Worm (Caenorhabditis elegans): ENCODE data around the gene F25B4.7.
A peak's percentile ranks its signal among the peaks of the same experiment; 100 is the strongest.

Gene F25B4.7

ce11 chrV:5712189-5712588, 25.2 kb upstream of the F25B4.7 start:
- TF ChIP-seq elt-1 (tag; optimal IDR thresholded peaks at IDR 0.05; ENCODE audit: borderline replicate concordance, insufficient read depth) (no peak), flh-1 (GFP tag; optimal IDR thresholded peaks at IDR 0.05) (no peak), elt-3 (tag; optimal IDR thresholded peaks at IDR 0.05) (no peak), nhr-237 (tag; optimal IDR thresholded peaks at IDR 0.05) (no peak), lin-32 (GFP tag; optimal IDR thresholded peaks at IDR 0.05) (no peak), ces-1 (GFP tag; optimal IDR thresholded peaks at IDR 0.05) (no peak), blmp-1 (tag; optimal IDR thresholded peaks at IDR 0.05) (no peak)

- TF ChIP-seq ces-1 (GFP tag; optimal IDR thresholded peaks at IDR 0.05) (peak; percentile 78), snpc-4 (tag; optimal IDR thresholded peaks at IDR 0.05) (no peak), unc-62 (GFP tag; optimal IDR thresholded peaks at IDR 0.05) (no peak), nhr-28 (tag; optimal IDR thresholded peaks at IDR 0.05) (no peak)
Observed at ce11 chrV:5708331-5708730, 21.3 kb upstream of the F25B4.7 start.

DNA sequence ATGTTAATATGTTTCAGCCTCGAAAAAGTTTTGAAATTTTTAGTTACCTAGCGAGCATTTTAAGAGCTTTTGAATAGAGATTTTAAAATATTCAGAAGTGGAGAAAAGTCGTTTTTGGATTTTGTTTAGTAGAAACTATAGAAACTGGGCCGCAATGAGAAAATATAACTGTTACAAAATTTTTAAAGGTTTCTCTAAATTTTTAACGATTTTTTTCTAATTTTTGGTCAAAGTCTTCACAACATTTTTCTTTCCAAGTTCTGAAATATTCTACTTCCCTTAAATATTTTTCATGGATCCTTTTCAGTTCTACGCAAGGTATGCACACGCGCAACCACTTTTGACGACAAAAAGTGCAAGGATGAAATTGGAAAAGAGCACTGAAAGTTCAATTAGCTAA, 18.5 kb upstream of the F25B4.7 start, which contains the start of gene peli-1:
peli-1 (plus strand) TSS at position 301 of the 400 bp plus-strand sequence.
- TF ChIP-seq drap-1 (GFP tag; optimal IDR thresholded peaks at IDR 0.05) (no peak), nhr-28 (tag; optimal IDR thresholded peaks at IDR 0.05) (no peak), nhr-12 (tag; optimal IDR thresholded peaks at IDR 0.05) (no peak), ham-2 (GFP tag; optimal IDR thresholded peaks at IDR 0.05) (no peak), zip-8 (tag; optimal IDR thresholded peaks at IDR 0.05) (no peak), elt-3 (tag; optimal IDR thresholded peaks at IDR 0.05) (no peak), sptf-1 (tag; optimal IDR thresholded peaks at IDR 0.05) (no peak), mls-2 (tag; optimal IDR thresholded peaks at IDR 0.05) (no peak), lin-13 (tag; optimal IDR thresholded peaks at IDR 0.05) (no peak), M03D4.4 (tag; optimal IDR thresholded peaks at IDR 0.05) (no peak), lin-32 (GFP tag; optimal IDR thresholded peaks at IDR 0.05) (no peak), unc-62 (GFP tag; optimal IDR thresholded peaks at IDR 0.05) (no peak), mab-5 (tag; optimal IDR thresholded peaks at IDR 0.05) (no peak), nhr-76 (tag; optimal IDR thresholded peaks at IDR 0.05) (no peak), blmp-1 (tag; optimal IDR thresholded peaks at IDR 0.05) (no peak), ceh-83 (GFP tag; optimal IDR thresholded peaks at IDR 0.05) (no peak), mep-1 (tag; optimal IDR thresholded peaks at IDR 0.05) (no peak), cnd-1 (tag; optimal IDR thresholded peaks at IDR 0.05) (no peak), nhr-237 (tag; optimal IDR thresholded peaks at IDR 0.05) (no peak), ceh-39 (tag; optimal IDR thresholded peaks at IDR 0.05) (no peak)

ce11 chrV:5704467-5704866, 17.4 kb upstream of the F25B4.7 start:
- TF ChIP-seq nhr-76 (tag; optimal IDR thresholded peaks at IDR 0.05) = no peak
- no peak for TF ChIP-seq cnd-1 (tag; optimal IDR thresholded peaks at IDR 0.05)
- TF ChIP-seq flh-1 (GFP tag; optimal IDR thresholded peaks at IDR 0.05) = no peak
- no peak for TF ChIP-seq mls-2 (tag; optimal IDR thresholded peaks at IDR 0.05)
- TF ChIP-seq ceh-39 (tag; optimal IDR thresholded peaks at IDR 0.05) = no peak
- TF ChIP-seq ztf-11 (tag; optimal IDR thresholded peaks at IDR 0.05) = no peak
- TF ChIP-seq unc-62 (GFP tag; optimal IDR thresholded peaks at IDR 0.05) = no peak
- no peak for TF ChIP-seq elt-1 (tag; optimal IDR thresholded peaks at IDR 0.05; ENCODE audit: borderline replicate concordance, insufficient read depth)
- no peak for TF ChIP-seq sem-2 (GFP tag; optimal IDR thresholded peaks at IDR 0.05)

- TF ChIP-seq ham-2 (GFP tag; optimal IDR thresholded peaks at IDR 0.05) = no peak
- no peak for TF ChIP-seq lin-32 (GFP tag; optimal IDR thresholded peaks at IDR 0.05)
- no peak for TF ChIP-seq elt-3 (tag; optimal IDR thresholded peaks at IDR 0.05)
- no peak for TF ChIP-seq M03D4.4 (tag; optimal IDR thresholded peaks at IDR 0.05)
- no peak for TF ChIP-seq blmp-1 (tag; optimal IDR thresholded peaks at IDR 0.05)
- no peak for TF ChIP-seq bed-3 (GFP tag; optimal IDR thresholded peaks at IDR 0.05)
Observed at ce11 chrV:5701106-5701505, 14.1 kb upstream of the F25B4.7 start.

DNA sequence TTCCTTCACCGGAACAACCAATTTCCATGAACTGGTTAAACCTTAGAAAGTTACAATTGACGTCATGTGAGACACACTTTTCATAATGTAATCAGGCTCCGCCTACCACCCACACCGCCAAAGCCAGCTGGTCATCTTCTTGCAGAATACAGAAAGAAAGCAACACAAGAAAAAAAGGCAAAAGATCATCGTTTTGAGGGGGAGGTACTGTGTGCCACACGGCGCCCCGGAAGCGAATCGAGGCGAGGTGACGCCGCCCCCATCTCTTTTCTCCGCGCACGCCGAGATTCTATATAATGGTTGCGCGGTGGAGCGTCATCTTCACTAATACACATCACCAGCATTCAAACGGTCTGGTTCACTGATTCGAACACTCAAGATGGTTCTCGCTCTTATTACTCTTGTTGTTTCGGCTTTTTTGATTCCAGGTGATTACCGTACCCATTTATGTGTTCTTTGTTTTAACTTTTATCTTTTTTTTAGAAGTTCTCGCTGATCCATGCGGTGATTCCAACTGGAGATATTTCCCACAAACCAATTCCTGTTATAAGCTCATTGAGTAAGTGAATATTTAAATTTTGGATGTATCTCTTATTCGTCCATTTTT, 12.9 kb upstream of the F25B4.7 start, which contains the start of gene clec-1:
clec-1 (plus strand) TSS at position 320 of the 607 bp plus-strand sequence.
- TF ChIP-seq snpc-4 (tag; optimal IDR thresholded peaks at IDR 0.05) = no peak

- TF ChIP-seq ceh-43 (GFP tag; optimal IDR thresholded peaks at IDR 0.05) (no peak), bed-3 (GFP tag; optimal IDR thresholded peaks at IDR 0.05) (no peak), nhr-76 (tag; optimal IDR thresholded peaks at IDR 0.05) (no peak)
Observed at ce11 chrV:5697581-5697980, 10.6 kb upstream of the F25B4.7 start.

Data from whole organism, mixed stage, embryonic.